Fruit fly (Drosophila melanogaster) whole organism, embryonic: ENCODE data around the gene Spn38F.

Experiments
- Antp ChIP-seq: fragments of 200-800 bp; sonication (Bioruptor generic); optimal IDR thresholded peaks from 3 replicates; lab custom pipeline; 2016; ENCODE audit warnings: missing biosample characterization, missing genetic modification characterization
- Awh ChIP-seq: fragments of 200-800 bp; sonication (Bioruptor generic); IDR thresholded peaks from 2 replicates; pipeline ENCODE4, ENCODE4 v1.3.6; 2022; ENCODE audit warnings: missing biosample characterization, missing genetic modification characterization
- Blimp-1 ChIP-seq: fragments of 200-800 bp; sonication (Bioruptor generic); optimal IDR thresholded peaks from 3 replicates; lab custom pipeline; 2018; ENCODE audit warnings: missing biosample characterization, missing genetic modification characterization, mild to moderate bottlenecking, moderate library complexity, missing genetic modification reagents
- BtbVII ChIP-seq: fragments of 200-800 bp; sonication (Bioruptor generic); optimal IDR thresholded peaks from 3 replicates; lab custom pipeline; 2017; ENCODE audit warnings: missing biosample characterization, mild to moderate bottlenecking, missing genetic modification characterization
- CG10565 ChIP-seq: fragments of 200-800 bp; sonication (Bioruptor generic); optimal IDR thresholded peaks from 3 replicates; lab custom pipeline; 2016; ENCODE audit warnings: missing biosample characterization, mild to moderate bottlenecking, missing genetic modification characterization
- CG11504 ChIP-seq: fragments of 200-800 bp; sonication (Bioruptor generic); optimal IDR thresholded peaks from 3 replicates; lab custom pipeline; 2019; ENCODE audit warnings: missing biosample characterization, mild to moderate bottlenecking, missing genetic modification characterization, moderate library complexity
- CG12236 ChIP-seq: fragments of 200-800 bp; sonication (Bioruptor generic); optimal IDR thresholded peaks from 2 replicates; lab custom pipeline; 2016; ENCODE audit warnings: missing biosample characterization, missing genetic modification characterization
- CG12769 ChIP-seq: fragments of 200-800 bp; sonication (Bioruptor generic); optimal IDR thresholded peaks from 2 replicates; lab custom pipeline; 2019; ENCODE audit warnings: missing biosample characterization, mild to moderate bottlenecking, missing genetic modification characterization, moderate library complexity
- CG13624 ChIP-seq: fragments of 200-800 bp; sonication (Bioruptor generic); optimal IDR thresholded peaks from 2 replicates; lab custom pipeline; 2016; ENCODE audit warnings: missing biosample characterization, missing genetic modification characterization
- CG15479 ChIP-seq: fragments of 200-800 bp; sonication (Bioruptor generic); optimal IDR thresholded peaks from 3 replicates; lab custom pipeline; 2019; ENCODE audit warnings: missing biosample characterization, mild to moderate bottlenecking, missing genetic modification characterization, moderate library complexity
- CG18599 ChIP-seq: fragments of 200-800 bp; sonication (Bioruptor generic); optimal IDR thresholded peaks from 3 replicates; lab custom pipeline; 2017; ENCODE audit warnings: missing biosample characterization, missing genetic modification characterization, mild to moderate bottlenecking, moderate library complexity, missing genetic modification reagents
- CG30403 ChIP-seq: fragments of 200-800 bp; sonication (Bioruptor generic); optimal IDR thresholded peaks from 3 replicates; lab custom pipeline; 2016; ENCODE audit warnings: missing biosample characterization, missing genetic modification characterization
- CG31441 ChIP-seq: fragments of 200-800 bp; sonication (Bioruptor generic); IDR thresholded peaks from 2 replicates; pipeline ENCODE4 v1.3.6; 2022; ENCODE audit warnings: missing biosample characterization, missing genetic modification characterization
- CG34422 ChIP-seq: fragments of 200-800 bp; sonication (Bioruptor generic); IDR thresholded peaks from 3 replicates; pipeline ENCODE4 v1.3.6; 2022; ENCODE audit warnings: missing biosample characterization, missing genetic modification characterization
- CG3847 ChIP-seq: fragments of 200-800 bp; sonication (Bioruptor generic); IDR thresholded peaks from 2 replicates; pipeline ENCODE4 v1.3.6; 2022; ENCODE audit warnings: missing biosample characterization, missing genetic modification characterization
- CG5245 ChIP-seq: fragments of 200-800 bp; sonication (Bioruptor generic); optimal IDR thresholded peaks from 3 replicates; lab custom pipeline; 2016; ENCODE audit warnings: missing biosample characterization, missing genetic modification characterization
- CG6254 ChIP-seq: fragments of 200-800 bp; sonication (Bioruptor generic); optimal IDR thresholded peaks from 3 replicates; lab custom pipeline; 2017; ENCODE audit warnings: mild to moderate bottlenecking, missing biosample characterization, missing genetic modification reagents, missing genetic modification characterization
- CG8359 ChIP-seq: fragments of 200-800 bp; sonication (Bioruptor generic); optimal IDR thresholded peaks from 2 replicates; lab custom pipeline; 2017; ENCODE audit warnings: missing biosample characterization, mild to moderate bottlenecking, missing genetic modification characterization, borderline replicate concordance
- CG8388 ChIP-seq: fragments of 200-800 bp; sonication (Bioruptor generic); optimal IDR thresholded peaks from 2 replicates; lab custom pipeline; 2019; ENCODE audit warnings: missing biosample characterization, mild to moderate bottlenecking, missing genetic modification characterization, moderate library complexity
- CG9215 ChIP-seq: fragments of 200-800 bp; sonication (Bioruptor generic); IDR thresholded peaks from 2 replicates; pipeline ENCODE4 v1.3.6; 2022; ENCODE audit warnings: missing biosample characterization, missing genetic modification characterization
- CG9876 ChIP-seq: fragments of 200-800 bp; sonication (Bioruptor generic); optimal IDR thresholded peaks from 2 replicates; lab custom pipeline; 2016; ENCODE audit warnings: missing biosample characterization, missing genetic modification characterization
- CrebB ChIP-seq: fragments of 200-800 bp; sonication (Bioruptor generic); optimal IDR thresholded peaks from 3 replicates; lab custom pipeline; 2018; ENCODE audit warnings: missing biosample characterization, mild to moderate bottlenecking, missing genetic modification characterization
- Dip2 ChIP-seq: fragments of 200-800 bp; sonication (Bioruptor generic); IDR thresholded peaks from 2 replicates; pipeline ENCODE4 v1.3.6; 2022; ENCODE audit warnings: missing biosample characterization, missing genetic modification characterization
- Ets97D ChIP-seq: fragments of 200-800 bp; sonication (Bioruptor generic); optimal IDR thresholded peaks from 3 replicates; lab custom pipeline; 2016; ENCODE audit warnings: missing biosample characterization, missing genetic modification characterization
- Gsc ChIP-seq: fragments of 200-800 bp; sonication (Bioruptor generic); IDR thresholded peaks from 2 replicates; pipeline ENCODE4 v1.3.6; 2022; ENCODE audit warnings: missing biosample characterization, missing genetic modification characterization
- MESR4 ChIP-seq: fragments of 200-800 bp; sonication (Bioruptor generic); optimal IDR thresholded peaks from 2 replicates; lab custom pipeline; 2018; ENCODE audit warnings: missing biosample characterization, mild to moderate bottlenecking, missing genetic modification characterization, moderate library complexity
- Med ChIP-seq: fragments of 200-800 bp; sonication (Bioruptor generic); peaks from one replicate; lab custom pipeline; 2016; ENCODE audit warnings: missing biosample characterization, missing genetic modification characterization, mild to moderate bottlenecking, inconsistent platforms, moderate library complexity
- NC2β ChIP-seq: fragments of 200-800 bp; sonication (Bioruptor generic); optimal IDR thresholded peaks from 2 replicates; lab custom pipeline; 2016; ENCODE audit warnings: missing biosample characterization, missing genetic modification characterization
- Nf-YA ChIP-seq: fragments of 200-800 bp; sonication (Bioruptor generic); IDR thresholded peaks from 2 replicates; pipeline ENCODE4 v1.3.6; 2022; ENCODE audit warnings: missing biosample characterization, missing genetic modification characterization
- Optix ChIP-seq: fragments of 200-800 bp; sonication (Bioruptor generic); IDR thresholded peaks from 3 replicates; pipeline ENCODE4 v1.3.6; 2022; ENCODE audit warnings: missing biosample characterization, missing genetic modification characterization
- Pdp1 ChIP-seq, 2 experiments: fragments of 200-800 bp; sonication (Bioruptor generic); optimal IDR thresholded peaks; 3 replicates each; lab custom pipeline; 2016; ENCODE audit warnings: missing biosample characterization in 2 of 2, missing genetic modification characterization in 2 of 2, mild to moderate bottlenecking in 1 of 2, moderate library complexity in 1 of 2
- Rfx ChIP-seq: fragments of 200-800 bp; sonication (Bioruptor generic); IDR thresholded peaks from 2 replicates; pipeline ENCODE4 v1.3.6; 2022; ENCODE audit warnings: missing biosample characterization, missing genetic modification characterization
- ase ChIP-seq: fragments of 200-800 bp; sonication (Bioruptor generic); IDR thresholded peaks from 3 replicates; pipeline ENCODE4 v1.3.6; 2022; ENCODE audit warnings: missing biosample characterization, missing genetic modification characterization
- dan ChIP-seq: fragments of 200-800 bp; sonication (Bioruptor generic); IDR thresholded peaks from 2 replicates; pipeline ENCODE4 v1.3.6; 2022; ENCODE audit warnings: missing biosample characterization, missing genetic modification characterization
- dmrt99B ChIP-seq: fragments of 200-800 bp; sonication (Bioruptor generic); optimal IDR thresholded peaks from 2 replicates; lab custom pipeline; 2018; ENCODE audit warnings: missing biosample characterization, mild to moderate bottlenecking, missing genetic modification characterization, moderate library complexity
- ftz-f1 ChIP-seq: fragments of 200-800 bp; sonication (Bioruptor generic); optimal IDR thresholded peaks from 2 replicates; lab custom pipeline; 2016; ENCODE audit warnings: missing biosample characterization, missing genetic modification characterization
- pnt ChIP-seq: fragments of 200-800 bp; sonication (Bioruptor generic); optimal IDR thresholded peaks from 3 replicates; lab custom pipeline; 2016; ENCODE audit warnings: missing biosample characterization, missing genetic modification characterization
- sd ChIP-seq: fragments of 200-800 bp; sonication (Bioruptor generic); optimal IDR thresholded peaks from 3 replicates; lab custom pipeline; 2018; ENCODE audit warnings: missing biosample characterization, mild to moderate bottlenecking, missing genetic modification characterization, moderate library complexity
- sens ChIP-seq: fragments of 200-800 bp; sonication (Bioruptor generic); peaks from one replicate; lab custom pipeline; 2016; ENCODE audit warnings: missing biosample characterization, missing genetic modification characterization
- twi ChIP-seq: fragments of 200-800 bp; optimal IDR thresholded peaks from 2 replicates; lab custom pipeline; 2019; ENCODE audit warnings: missing biosample characterization, mild to moderate bottlenecking, missing genetic modification characterization, moderate library complexity
- wdn ChIP-seq: fragments of 200-800 bp; sonication (Bioruptor generic); IDR thresholded peaks from 2 replicates; pipeline ENCODE4 v1.3.6; 2022; ENCODE audit warnings: missing biosample characterization, missing genetic modification characterization
- zfh1 ChIP-seq: fragments of 200-800 bp; sonication (Bioruptor generic); IDR thresholded peaks from 3 replicates; pipeline ENCODE4 v1.3.6; 2022; ENCODE audit warnings: missing biosample characterization, missing genetic modification characterization

The Spn38F gene

DNA sequence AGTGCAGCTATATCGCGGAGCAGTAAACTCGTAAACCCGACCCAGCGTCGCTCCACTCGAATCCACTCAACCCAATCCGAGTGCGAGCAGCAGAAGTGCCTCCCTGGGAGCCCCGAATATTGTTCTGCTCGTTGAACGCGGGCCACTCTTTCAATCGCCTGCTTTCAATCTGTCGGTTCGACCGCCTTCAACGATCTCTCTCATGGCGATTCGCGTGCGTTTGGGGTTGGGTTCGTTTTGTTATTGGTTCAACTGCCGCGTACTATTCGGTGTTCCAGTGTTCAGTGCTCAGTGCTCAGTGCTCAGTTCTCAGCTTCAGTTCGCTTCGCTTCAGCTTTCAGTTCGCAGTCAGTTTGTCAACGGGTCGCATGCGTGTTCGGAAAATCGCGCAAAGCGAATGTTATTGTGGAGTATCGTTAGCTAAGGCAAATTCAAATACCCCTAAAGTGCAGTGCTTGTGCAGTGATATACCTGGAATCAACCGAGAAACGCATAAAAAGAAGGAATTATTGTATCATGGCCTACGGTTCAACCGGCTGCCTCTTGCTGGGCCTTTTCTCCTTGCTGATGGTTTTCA, 2.8 kb upstream of the Spn38F start, which contains the start of gene CG31676 (continued):
- no peak for TF ChIP-seq CG12236 (GFP tag; lab: Kevin White, UChicago)
- no peak for TF ChIP-seq twi (tag; lab: Kevin White, UChicago)
- TF ChIP-seq Antp (GFP tag; lab: Kevin White, UChicago): no peak
- no peak for TF ChIP-seq pnt (GFP tag; lab: Kevin White, UChicago)
- peak; percentile 40; the same call in 1 of the 2 replicates for TF ChIP-seq wdn (GFP tag; lab: Robert Waterston, UW)
- no peak for TF ChIP-seq Awh
- no peak for TF ChIP-seq MESR4 (GFP tag; lab: Kevin White, UChicago)
- TF ChIP-seq CG8359 (GFP tag; lab: Kevin White, UChicago): no peak
- TF ChIP-seq ftz-f1 (GFP tag; lab: Kevin White, UChicago): no peak
- no peak for TF ChIP-seq Pdp1 (GFP tag; optimal IDR thresholded peaks at IDR 0.05; lab: Kevin White, UChicago)
- no peak for TF ChIP-seq zfh1
- TF ChIP-seq CG5245 (GFP tag; lab: Kevin White, UChicago): no peak
- TF ChIP-seq BtbVII: peak; percentile 42
- no peak for TF ChIP-seq CG13624
- no peak for TF ChIP-seq CG34422 (GFP tag; lab: Robert Waterston, UW)
- TF ChIP-seq Ets97D: no peak
- peak; percentile 47 for TF ChIP-seq CG18599
- no peak for TF ChIP-seq Gsc (GFP tag; lab: Robert Waterston, UW)
- no peak for TF ChIP-seq ase (GFP tag; lab: Robert Waterston, UW)
- no peak for TF ChIP-seq NC2β (GFP tag; lab: Kevin White, UChicago)
- TF ChIP-seq Nf-YA (GFP tag; lab: Robert Waterston, UW): no peak
- peak; percentile 51; the same call in 1 of the 2 replicates for TF ChIP-seq Rfx (GFP tag; lab: Robert Waterston, UW)
- no peak for TF ChIP-seq sd (tag; lab: Kevin White, UChicago)
- peak; percentile 42 for TF ChIP-seq CG12769 (tag; lab: Kevin White, UChicago)
- TF ChIP-seq CG15479 (GFP tag; lab: Kevin White, UChicago): no peak
- 0 out of 2 replicates have a peak, but pooled peaks have one; percentile 6 for TF ChIP-seq CG31441 (GFP tag; lab: Robert Waterston, UW)
- no peak for TF ChIP-seq Optix (GFP tag; lab: Robert Waterston, UW)
- no peak for TF ChIP-seq CG6254 (GFP tag; lab: Kevin White, UChicago)
- no peak for TF ChIP-seq CG9215 (GFP tag; lab: Robert Waterston, UW)
- TF ChIP-seq CG8388: no peak
- peak; percentile 78 for TF ChIP-seq Med (GFP tag; lab: Kevin White, UChicago)
- no peak for TF ChIP-seq Dip2 (GFP tag; lab: Robert Waterston, UW)
- TF ChIP-seq CG3847: no peak
- TF ChIP-seq CG11504 (tag; lab: Kevin White, UChicago): no peak
- no peak for TF ChIP-seq CG10565 (GFP tag; lab: Kevin White, UChicago)
- peak; percentile 54 for TF ChIP-seq CrebB (tag; lab: Kevin White, UChicago)
- no peak for TF ChIP-seq CG30403 (GFP tag; lab: Kevin White, UChicago)
- no peak for TF ChIP-seq dan (GFP tag; lab: Robert Waterston, UW)

DNA sequence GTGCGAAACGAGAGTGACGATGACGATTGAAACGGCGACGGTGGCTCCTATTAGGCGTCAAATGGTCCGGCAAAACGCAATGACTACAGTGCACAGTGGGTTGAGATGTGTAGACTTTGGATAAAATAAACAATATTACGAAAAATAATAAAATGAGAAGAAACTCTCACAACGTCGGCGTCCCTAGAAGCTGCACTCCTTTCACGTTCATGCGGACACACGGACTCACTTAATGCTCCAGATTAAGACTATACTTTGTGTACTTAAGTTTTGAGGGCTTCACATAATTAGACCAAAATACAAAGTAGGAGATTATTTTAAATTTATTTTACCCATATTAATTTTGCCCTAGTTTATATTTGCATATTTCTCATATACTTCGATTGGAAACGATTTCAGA, 2.2 kb upstream of the Spn38F start:
- TF ChIP-seq sens (GFP tag; lab: Kevin White, UChicago): peak; percentile 16
- peak; percentile 6 for TF ChIP-seq CG6254 (GFP tag; lab: Kevin White, UChicago)
- TF ChIP-seq dmrt99B (tag; lab: Kevin White, UChicago): peak; percentile 35
- TF ChIP-seq Blimp-1 (GFP tag; lab: Kevin White, UChicago): peak; percentile 26
- TF ChIP-seq CG9876 (GFP tag; lab: Kevin White, UChicago): no peak
- no peak for TF ChIP-seq sd (tag; lab: Kevin White, UChicago)
- TF ChIP-seq, all 482 proteins: peak for 4
